Fruit fly (Drosophila melanogaster) whole organism, embryonic: ENCODE data around the gene CG4459.

ENCODE experiments used
- Antp ChIP-seq: fragments of 200-800 bp; sonication (Bioruptor generic); optimal IDR thresholded peaks from 3 replicates; lab custom pipeline; 2016; ENCODE audit warnings: missing biosample characterization, missing genetic modification characterization
- Atf6 ChIP-seq: fragments of 200-800 bp; sonication (Bioruptor generic); IDR thresholded peaks from 2 replicates; pipeline ENCODE4 v1.3.6; 2022; ENCODE audit warnings: missing biosample characterization, missing genetic modification characterization
- CG11695 ChIP-seq: fragments of 200-800 bp; sonication (Bioruptor generic); IDR thresholded peaks from 3 replicates; pipeline ENCODE4 v1.3.6; 2022; ENCODE audit warnings: missing biosample characterization, missing genetic modification characterization
- CG11723 ChIP-seq: fragments of 200-800 bp; sonication (Bioruptor generic); optimal IDR thresholded peaks from 2 replicates; lab custom pipeline; 2017; ENCODE audit warnings: missing biosample characterization, mild to moderate bottlenecking, missing genetic modification characterization
- CG1233 ChIP-seq: fragments of 200-800 bp; sonication (Bioruptor generic); optimal IDR thresholded peaks from 4 replicates; lab custom pipeline; 2018; ENCODE audit warnings: missing biosample characterization, mild to moderate bottlenecking, missing genetic modification characterization
- CG12769 ChIP-seq: fragments of 200-800 bp; sonication (Bioruptor generic); optimal IDR thresholded peaks from 2 replicates; lab custom pipeline; 2019; ENCODE audit warnings: missing biosample characterization, mild to moderate bottlenecking, missing genetic modification characterization, moderate library complexity
- CG13424 ChIP-seq: fragments of 200-800 bp; sonication (Bioruptor generic); optimal IDR thresholded peaks from 2 replicates; lab custom pipeline; 2019; ENCODE audit warnings: missing biosample characterization, mild to moderate bottlenecking, missing genetic modification characterization, moderate library complexity
- CG15073 ChIP-seq: fragments of 200-800 bp; sonication (Bioruptor generic); optimal IDR thresholded peaks from 2 replicates; lab custom pipeline; 2016; ENCODE audit warnings: missing biosample characterization, missing genetic modification characterization
- CG18619 ChIP-seq: fragments of 200-800 bp; sonication (Bioruptor generic); optimal IDR thresholded peaks from 3 replicates; lab custom pipeline; 2017; ENCODE audit warnings: missing biosample characterization, mild to moderate bottlenecking, missing genetic modification characterization
- CG2875 ChIP-seq: fragments of 200-800 bp; sonication (Bioruptor generic); optimal IDR thresholded peaks from 2 replicates; lab custom pipeline; 2017; ENCODE audit warnings: missing biosample characterization, mild to moderate bottlenecking, missing genetic modification characterization, missing genetic modification reagents
- CG32767 ChIP-seq: fragments of 200-800 bp; sonication (Bioruptor generic); IDR thresholded peaks from 2 replicates; pipeline ENCODE4 v1.3.6; 2022; ENCODE audit warnings: missing biosample characterization, missing genetic modification characterization
- CG34376 ChIP-seq: fragments of 200-800 bp; sonication (Bioruptor generic); optimal IDR thresholded peaks from 2 replicates; lab custom pipeline; 2018; ENCODE audit warnings: missing biosample characterization, mild to moderate bottlenecking, missing genetic modification characterization
- CG34422 ChIP-seq: fragments of 200-800 bp; sonication (Bioruptor generic); IDR thresholded peaks from 3 replicates; pipeline ENCODE4 v1.3.6; 2022; ENCODE audit warnings: missing biosample characterization, missing genetic modification characterization
- CG4707 ChIP-seq: fragments of 200-800 bp; sonication (Bioruptor generic); optimal IDR thresholded peaks from 2 replicates; lab custom pipeline; 2018; ENCODE audit warnings: missing biosample characterization, mild to moderate bottlenecking, missing genetic modification characterization, moderate library complexity
- CG5180 ChIP-seq: fragments of 200-800 bp; sonication (Bioruptor generic); optimal IDR thresholded peaks from 3 replicates; lab custom pipeline; 2017; ENCODE audit warnings: missing biosample characterization, missing genetic modification characterization, mild to moderate bottlenecking, moderate library complexity, missing genetic modification reagents
- CG6689 ChIP-seq: fragments of 200-800 bp; sonication (Bioruptor generic); IDR thresholded peaks from 2 replicates; pipeline ENCODE4 v1.3.6; 2022; ENCODE audit warnings: missing biosample characterization, missing genetic modification characterization
- CG6854 ChIP-seq: fragments of 200-800 bp; sonication (Bioruptor generic); optimal IDR thresholded peaks from 3 replicates; lab custom pipeline; 2017; ENCODE audit warnings: missing biosample characterization, mild to moderate bottlenecking, missing genetic modification characterization
- CG7357 ChIP-seq: fragments of 200-800 bp; sonication (Bioruptor generic); IDR thresholded peaks from 3 replicates; pipeline ENCODE4 v1.3.6; 2022; ENCODE audit warnings: missing biosample characterization, missing genetic modification characterization
- CG7786 ChIP-seq: fragments of 200-800 bp; sonication (Bioruptor generic); optimal IDR thresholded peaks from 2 replicates; lab custom pipeline; 2016; ENCODE audit warnings: missing biosample characterization, missing genetic modification characterization
- CG8388 ChIP-seq: fragments of 200-800 bp; sonication (Bioruptor generic); optimal IDR thresholded peaks from 2 replicates; lab custom pipeline; 2019; ENCODE audit warnings: missing biosample characterization, mild to moderate bottlenecking, missing genetic modification characterization, moderate library complexity
- CG9609 ChIP-seq: fragments of 200-800 bp; sonication (Bioruptor generic); optimal IDR thresholded peaks from 3 replicates; lab custom pipeline; 2016; ENCODE audit warnings: missing biosample characterization, missing genetic modification characterization
- CG9876 ChIP-seq: fragments of 200-800 bp; sonication (Bioruptor generic); optimal IDR thresholded peaks from 2 replicates; lab custom pipeline; 2016; ENCODE audit warnings: missing biosample characterization, missing genetic modification characterization
- Dbx ChIP-seq: fragments of 200-800 bp; sonication (Bioruptor generic); IDR thresholded peaks from 3 replicates; pipeline ENCODE4 v1.3.6; 2022; ENCODE audit warnings: missing biosample characterization, missing genetic modification characterization
- Deaf1 ChIP-seq: fragments of 200-800 bp; optimal IDR thresholded peaks from 3 replicates; lab custom pipeline; 2019; ENCODE audit warnings: missing biosample characterization, mild to moderate bottlenecking, missing genetic modification characterization, moderate library complexity
- Dip2 ChIP-seq: fragments of 200-800 bp; sonication (Bioruptor generic); IDR thresholded peaks from 2 replicates; pipeline ENCODE4 v1.3.6; 2022; ENCODE audit warnings: missing biosample characterization, missing genetic modification characterization
- Gsc ChIP-seq: fragments of 200-800 bp; sonication (Bioruptor generic); IDR thresholded peaks from 2 replicates; pipeline ENCODE4 v1.3.6; 2022; ENCODE audit warnings: missing biosample characterization, missing genetic modification characterization
- HLH4C ChIP-seq: fragments of 200-800 bp; sonication (Bioruptor generic); IDR thresholded peaks from 3 replicates; pipeline ENCODE4 v1.3.6; 2022; ENCODE audit warnings: missing biosample characterization, missing genetic modification characterization; ENCODE audit not compliant: partially characterized antibody
- Jarid2 ChIP-seq: fragments of 200-800 bp; sonication (Bioruptor generic); optimal IDR thresholded peaks from 3 replicates; lab custom pipeline; 2017; ENCODE audit warnings: mild to moderate bottlenecking, missing biosample characterization, missing genetic modification reagents, missing genetic modification characterization
- MTF-1 ChIP-seq: fragments of 200-800 bp; sonication (Bioruptor generic); optimal IDR thresholded peaks from 2 replicates; lab custom pipeline; 2018; ENCODE audit warnings: missing biosample characterization, mild to moderate bottlenecking, missing genetic modification characterization, borderline replicate concordance
- Med ChIP-seq: fragments of 200-800 bp; sonication (Bioruptor generic); peaks from one replicate; lab custom pipeline; 2016; ENCODE audit warnings: missing biosample characterization, missing genetic modification characterization, mild to moderate bottlenecking, inconsistent platforms, moderate library complexity
- PHDP ChIP-seq: fragments of 200-800 bp; sonication (Bioruptor generic); optimal IDR thresholded peaks from 3 replicates; lab custom pipeline; 2018; ENCODE audit warnings: missing biosample characterization, mild to moderate bottlenecking, missing genetic modification characterization, moderate library complexity
- Rfx ChIP-seq: fragments of 200-800 bp; sonication (Bioruptor generic); IDR thresholded peaks from 2 replicates; pipeline ENCODE4 v1.3.6; 2022; ENCODE audit warnings: missing biosample characterization, missing genetic modification characterization
- Vsx1 ChIP-seq: fragments of 200-800 bp; sonication (Bioruptor generic); optimal IDR thresholded peaks from 2 replicates; lab custom pipeline; 2017; ENCODE audit warnings: missing biosample characterization, mild to moderate bottlenecking, missing genetic modification characterization, missing genetic modification reagents
- cas ChIP-seq: fragments of 200-800 bp; sonication (Bioruptor generic); IDR thresholded peaks from 2 replicates; pipeline ENCODE4 v1.3.6; 2022; ENCODE audit warnings: missing biosample characterization, missing genetic modification characterization
- chif ChIP-seq, 2 experiments: fragments of 200-800 bp; sonication (Bioruptor generic); optimal IDR thresholded peaks; 3 replicates each; lab custom pipeline; 2016; ENCODE audit warnings: missing biosample characterization in 2 of 2, missing genetic modification characterization in 2 of 2
- corto ChIP-seq: fragments of 200-800 bp; sonication (Bioruptor generic); optimal IDR thresholded peaks from 2 replicates; lab custom pipeline; 2016; ENCODE audit warnings: missing biosample characterization, mild to moderate bottlenecking, missing genetic modification characterization, moderate library complexity
- crc ChIP-seq: fragments of 200-800 bp; sonication (Bioruptor generic); optimal IDR thresholded peaks from 2 replicates; lab custom pipeline; 2016; ENCODE audit warnings: missing biosample characterization, missing genetic modification characterization
- crol ChIP-seq: fragments of 200-800 bp; sonication (Bioruptor generic); IDR thresholded peaks from 2 replicates; pipeline ENCODE4 v1.3.6; 2022; ENCODE audit warnings: missing biosample characterization, missing genetic modification characterization
- disco-r ChIP-seq: fragments of 200-800 bp; sonication (Bioruptor generic); optimal IDR thresholded peaks from 2 replicates; lab custom pipeline; 2016; ENCODE audit warnings: missing biosample characterization, missing genetic modification characterization
- exex ChIP-seq: fragments of 200-800 bp; sonication (Bioruptor generic); optimal IDR thresholded peaks from 4 replicates; lab custom pipeline; 2018; ENCODE audit warnings: missing biosample characterization, mild to moderate bottlenecking, missing genetic modification characterization, moderate library complexity
- fu2 ChIP-seq: fragments of 200-800 bp; sonication (Bioruptor generic); optimal IDR thresholded peaks from 2 replicates; lab custom pipeline; 2016; ENCODE audit warnings: missing biosample characterization, missing genetic modification characterization
- gfzf ChIP-seq: fragments of 200-800 bp; sonication (Bioruptor generic); optimal IDR thresholded peaks from 2 replicates; lab custom pipeline; 2016; ENCODE audit warnings: missing biosample characterization, mild to moderate bottlenecking, missing genetic modification characterization, moderate library complexity
- gt ChIP-seq: fragments of 200-800 bp; sonication (Bioruptor generic); IDR thresholded peaks from 2 replicates; pipeline ENCODE4 v1.3.6; 2022; ENCODE audit warnings: missing biosample characterization, missing genetic modification characterization
- jumu ChIP-seq: fragments of 200-800 bp; sonication (Bioruptor generic); optimal IDR thresholded peaks from 3 replicates; lab custom pipeline; 2016; ENCODE audit warnings: missing biosample characterization, missing genetic modification characterization
- ranshi ChIP-seq: fragments of 200-800 bp; sonication (Bioruptor generic); IDR thresholded peaks from 2 replicates; pipeline ENCODE4 v1.3.6; 2022; ENCODE audit warnings: missing biosample characterization, missing genetic modification characterization
- rib ChIP-seq: fragments of 200-800 bp; sonication (Bioruptor generic); IDR thresholded peaks from 2 replicates; pipeline ENCODE4 v1.3.6; 2022; ENCODE audit warnings: missing biosample characterization, missing genetic modification characterization
- sens ChIP-seq: fragments of 200-800 bp; sonication (Bioruptor generic); peaks from one replicate; lab custom pipeline; 2016; ENCODE audit warnings: missing biosample characterization, missing genetic modification characterization
- sqz ChIP-seq: fragments of 200-800 bp; sonication (Bioruptor generic); optimal IDR thresholded peaks from 3 replicates; lab custom pipeline; 2018; ENCODE audit warnings: missing biosample characterization, mild to moderate bottlenecking, missing genetic modification characterization
- stwl ChIP-seq: fragments of 200-800 bp; sonication (Bioruptor generic); optimal IDR thresholded peaks from 3 replicates; lab custom pipeline; 2018; ENCODE audit warnings: missing biosample characterization, mild to moderate bottlenecking, missing genetic modification characterization, moderate library complexity
- tll ChIP-seq, 2 experiments: fragments of 200-800 bp in 1 of 2; fragments of >200 bp in 1 of 2; sonication (Bioruptor generic) in 1 of 2; optimal IDR thresholded peaks; 2 replicates each; lab custom pipeline; 2017 to 2019; ENCODE audit warnings: missing biosample characterization in 2 of 2, missing genetic modification characterization in 2 of 2, mild to moderate bottlenecking in 1 of 2, moderate library complexity in 1 of 2
- vfl ChIP-seq: fragments of 200-800 bp; sonication (Bioruptor generic); optimal IDR thresholded peaks from 2 replicates; lab custom pipeline; 2016; ENCODE audit warnings: missing biosample characterization, missing genetic modification characterization

The CG4459 gene

dm6 chr3R:19880431-19880939 is 48.0 kb downstream of the CG4459 start (continued):
- TF ChIP-seq Med (GFP tag; lab: Kevin White, UChicago) = peak; percentile 88
- TF ChIP-seq Rfx = peak; percentile 58
- TF ChIP-seq CG2875 (GFP tag; lab: Kevin White, UChicago) = peak; percentile 7
- no peak for TF ChIP-seq CG7357
- TF ChIP-seq CG13424 (tag; lab: Kevin White, UChicago) = peak; percentile 66
- TF ChIP-seq PHDP (tag; lab: Kevin White, UChicago) = peak; percentile 59
- TF ChIP-seq Antp (GFP tag; lab: Kevin White, UChicago) = no peak
- TF ChIP-seq exex (tag; lab: Kevin White, UChicago) = peak; percentile 44
- TF ChIP-seq CG18619 = peak; percentile 57
- TF ChIP-seq crol (GFP tag; lab: Robert Waterston, UW) = no peak
- peak; percentile 47 for TF ChIP-seq Deaf1 (tag; lab: Kevin White, UChicago)
- TF ChIP-seq ranshi (GFP tag; lab: Robert Waterston, UW) = no peak
- TF ChIP-seq tll (GFP tag; optimal IDR thresholded peaks at IDR 0.05; lab: Kevin White, UChicago) = no peak
- TF ChIP-seq vfl (GFP tag; lab: Kevin White, UChicago) = no peak
- peak; percentile 52; the same call in 1 of the 3 replicates for TF ChIP-seq CG11695
- TF ChIP-seq CG34376 = peak; percentile 77
- no peak for TF ChIP-seq CG32767
- TF ChIP-seq cas (GFP tag; lab: Robert Waterston, UW) = no peak
- peak; percentile 48 for TF ChIP-seq CG1233 (GFP tag; lab: Kevin White, UChicago)
- no peak for TF ChIP-seq gfzf (GFP tag; lab: Kevin White, UChicago)
- no peak for TF ChIP-seq gt
- peak; percentile 20 for TF ChIP-seq CG9609
- TF ChIP-seq sqz (GFP tag; lab: Kevin White, UChicago) = peak; percentile 59
- TF ChIP-seq CG7786 (GFP tag; lab: Kevin White, UChicago) = peak; percentile 43
- TF ChIP-seq corto (GFP tag; lab: Kevin White, UChicago) = peak; percentile 51
- no peak for TF ChIP-seq rib
- TF ChIP-seq CG12769 (tag; lab: Kevin White, UChicago) = peak; percentile 28
- peak; percentile 66; the same call in 1 of the 2 replicates for TF ChIP-seq Atf6 (GFP tag; lab: Robert Waterston, UW)
- TF ChIP-seq CG4707 = peak; percentile 51
- TF ChIP-seq sens (GFP tag; lab: Kevin White, UChicago) = peak; percentile 79
- no peak for TF ChIP-seq Jarid2 (GFP tag; lab: Kevin White, UChicago)
- TF ChIP-seq Dbx (GFP tag; lab: Robert Waterston, UW) = peak; percentile 48; the same call in 1 of the 3 replicates
- TF ChIP-seq HLH4C (GFP tag; lab: Robert Waterston, UW) = no peak
- no peak for TF ChIP-seq stwl (tag; lab: Kevin White, UChicago)
- TF ChIP-seq CG9876 (GFP tag; lab: Kevin White, UChicago) = no peak
- TF ChIP-seq Gsc (GFP tag; lab: Robert Waterston, UW) = no peak
- TF ChIP-seq CG11723 (GFP tag; lab: Kevin White, UChicago) = peak; percentile 65
- TF ChIP-seq crc (GFP tag; lab: Kevin White, UChicago) = no peak
- TF ChIP-seq CG8388 = peak; percentile 40
- peak; percentile 49 for TF ChIP-seq CG6689
- peak; percentile 12 for TF ChIP-seq disco-r (GFP tag; lab: Kevin White, UChicago)
- no peak for TF ChIP-seq MTF-1 (GFP tag; lab: Kevin White, UChicago)
- no peak for TF ChIP-seq Dip2 (GFP tag; lab: Robert Waterston, UW)
- peak; percentile 13 to 24 for TF ChIP-seq chif (GFP tag; optimal IDR thresholded peaks at IDR 0.05; lab: Kevin White, UChicago)
- TF ChIP-seq CG5180 (GFP tag; lab: Kevin White, UChicago) = peak; percentile 40
- TF ChIP-seq CG15073 (GFP tag; lab: Kevin White, UChicago) = peak; percentile 96
- peak; percentile 25 for TF ChIP-seq jumu (GFP tag; lab: Kevin White, UChicago)
- TF ChIP-seq Vsx1 = no peak
- peak; percentile 22 for TF ChIP-seq CG6854 (GFP tag; lab: Kevin White, UChicago)
- peak; percentile 30; the same call in 1 of the 3 replicates for TF ChIP-seq CG34422 (GFP tag; lab: Robert Waterston, UW)
- TF ChIP-seq fu2 = peak; percentile 35
